Worm (Caenorhabditis elegans): ENCODE data around the gene C02F4.5.

The C02F4.5 gene

DNA sequence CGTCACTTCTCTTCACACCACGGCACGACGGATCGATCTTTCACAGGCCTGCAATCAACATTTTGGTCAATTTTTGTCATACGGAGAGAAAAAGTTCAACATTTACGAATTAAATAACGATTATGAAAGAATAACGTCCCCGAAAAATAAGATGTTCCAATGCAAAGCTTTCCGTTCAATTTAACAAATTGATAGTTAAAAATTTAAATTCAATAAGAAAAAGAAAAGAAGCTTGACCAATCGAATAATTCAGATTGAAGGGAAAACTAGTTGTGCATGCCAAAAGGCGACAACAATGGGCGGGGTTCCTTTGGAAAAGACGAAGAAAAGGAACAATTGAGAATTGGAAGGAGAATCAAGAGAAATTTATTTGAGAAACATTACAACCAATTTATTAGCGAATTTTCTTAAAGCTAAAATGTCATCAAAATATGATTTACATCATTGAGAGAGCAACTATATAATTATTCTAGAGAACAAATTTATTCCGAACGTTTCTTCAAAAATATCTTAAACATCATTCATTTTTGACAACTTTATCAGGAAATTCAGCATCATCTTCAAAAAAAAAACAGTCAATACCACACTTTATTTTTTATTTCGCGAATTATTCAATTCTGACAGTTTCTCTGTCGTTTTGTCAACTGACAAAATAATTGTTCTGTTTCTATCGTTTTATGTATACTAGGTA lies 22.2 kb downstream of the C02F4.5 start, which contains the start of gene tax-6:
Gene tax-6 (minus strand): TSS at position 51 of the 691 bp plus-strand sequence.
- TF ChIP-seq nhr-10 (tag; optimal IDR thresholded peaks at IDR 0.05) (no peak), ztf-1 (GFP tag; conservative IDR thresholded peaks at IDR 0.05) (no peak), ceh-16 (tag; optimal IDR thresholded peaks at IDR 0.05) (no peak), lin-11 (tag; optimal IDR thresholded peaks at IDR 0.05) (no peak), ztf-4 (tag; optimal IDR thresholded peaks at IDR 0.05) (no peak), dmd-4 (tag; optimal IDR thresholded peaks at IDR 0.05) (no peak), Y55F3AM.14 (GFP tag; optimal IDR thresholded peaks at IDR 0.05) (no peak), gmeb-1 (tag; optimal IDR thresholded peaks at IDR 0.05) (no peak), sma-3 (GFP tag; optimal IDR thresholded peaks at IDR 0.05) (no peak), mdl-1 (tag; optimal IDR thresholded peaks at IDR 0.05) (no peak), zag-1 (tag; optimal IDR thresholded peaks at IDR 0.05) (no peak), nhr-23 (tag; optimal IDR thresholded peaks at IDR 0.05) (no peak)

DNA sequence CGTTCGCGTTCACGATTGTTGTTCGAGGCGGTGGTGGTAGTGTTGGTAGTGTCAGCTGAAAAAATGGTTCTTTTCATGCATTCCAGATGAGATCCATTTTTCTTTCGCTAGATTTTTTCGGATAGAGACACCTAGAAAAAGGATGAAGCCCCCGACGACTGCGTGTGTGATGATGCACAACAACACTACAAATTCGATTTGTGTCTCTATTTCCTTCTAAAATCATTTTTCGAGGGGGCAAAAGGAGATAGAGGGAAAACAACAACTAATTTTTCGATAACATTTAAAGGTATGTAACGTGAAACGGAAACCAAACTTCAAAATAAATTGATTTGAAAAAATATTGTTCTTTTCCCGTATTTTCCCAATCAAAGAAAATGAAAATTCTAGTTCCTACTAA lies 23.5 kb downstream of the C02F4.5 start:
- no peak for TF ChIP-seq nhr-12 (tag; optimal IDR thresholded peaks at IDR 0.05)
- no peak for TF ChIP-seq ZK546.5 (tag; optimal IDR thresholded peaks at IDR 0.05)
- no peak for TF ChIP-seq ztf-1 (GFP tag; conservative IDR thresholded peaks at IDR 0.05)
- TF ChIP-seq nhr-77 (tag; optimal IDR thresholded peaks at IDR 0.05): no peak
- no peak for TF ChIP-seq nhr-129 (tag; optimal IDR thresholded peaks at IDR 0.05)
- TF ChIP-seq nhr-21 (tag; optimal IDR thresholded peaks at IDR 0.05): no peak
- no peak for TF ChIP-seq ztf-4 (tag; optimal IDR thresholded peaks at IDR 0.05)
- no peak for TF ChIP-seq mab-5 (tag; optimal IDR thresholded peaks at IDR 0.05)
- no peak for TF ChIP-seq ama-1 (optimal IDR thresholded peaks at IDR 0.05)
- TF ChIP-seq lin-11 (tag; optimal IDR thresholded peaks at IDR 0.05): no peak

DNA sequence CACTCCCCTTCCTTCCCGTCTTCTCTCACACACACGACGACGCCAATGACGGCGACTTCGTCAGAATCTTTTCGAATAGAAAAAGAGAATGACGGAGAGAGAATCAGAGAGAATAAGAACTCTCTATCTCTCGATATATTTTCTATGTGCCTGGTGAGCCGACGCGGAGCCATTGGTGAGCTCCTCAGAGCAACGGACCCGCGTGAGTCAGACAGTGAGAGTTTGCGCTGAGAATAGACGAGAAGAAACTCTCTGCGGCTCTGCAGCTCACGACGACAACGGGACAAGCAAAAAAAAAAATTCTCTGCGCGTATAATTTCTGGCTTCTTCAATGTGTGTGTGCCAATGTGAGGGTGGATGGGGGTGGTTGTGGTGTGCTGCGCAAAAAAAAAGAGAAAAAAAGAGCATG lies 24.0 kb downstream of the C02F4.5 start:
- TF ChIP-seq lin-11 (tag; optimal IDR thresholded peaks at IDR 0.05) (peak; percentile 58), nhr-23 (tag; optimal IDR thresholded peaks at IDR 0.05) (no peak), lin-13 (GFP tag; optimal IDR thresholded peaks at IDR 0.05) (peak; percentile 38), F13H6.1 (tag; optimal IDR thresholded peaks at IDR 0.05) (peak; percentile 76), unc-55 (GFP tag; optimal IDR thresholded peaks at IDR 0.05) (peak; percentile 94), ztf-4 (tag; optimal IDR thresholded peaks at IDR 0.05) (peak; percentile 54), C34F6.9 (tag; optimal IDR thresholded peaks at IDR 0.05) (peak; percentile 82), sem-4 (tag; optimal IDR thresholded peaks at IDR 0.05) (peak; percentile 31), nhr-237 (tag; optimal IDR thresholded peaks at IDR 0.05) (no peak), sma-3 (GFP tag; optimal IDR thresholded peaks at IDR 0.05) (no peak), alr-1 (tag; optimal IDR thresholded peaks at IDR 0.05) (no peak), nhr-11 (tag; optimal IDR thresholded peaks at IDR 0.05) (no peak), fos-1 (tag; optimal IDR thresholded peaks at IDR 0.05) (peak; percentile 49), ama-1 (optimal IDR thresholded peaks at IDR 0.05) (no peak), crh-2 (tag; optimal IDR thresholded peaks at IDR 0.05) (peak; percentile 38), zag-1 (tag; optimal IDR thresholded peaks at IDR 0.05) (peak; percentile 81), nhr-21 (tag; optimal IDR thresholded peaks at IDR 0.05) (peak; percentile 19), egl-27 (tag; optimal IDR thresholded peaks at IDR 0.05) (peak; percentile 8), unc-39 (tag; optimal IDR thresholded peaks at IDR 0.05) (peak; percentile 48), mdl-1 (tag; optimal IDR thresholded peaks at IDR 0.05) (peak in 1 of 2 experiments; percentile 38), nhr-25 (tag; optimal IDR thresholded peaks at IDR 0.05) (no peak), Y55F3AM.14 (GFP tag; optimal IDR thresholded peaks at IDR 0.05) (peak; percentile 19), unc-62 (GFP tag; optimal IDR thresholded peaks at IDR 0.05) (no peak), lsy-2 (tag; optimal IDR thresholded peaks at IDR 0.05) (peak in 1 of 2 experiments; percentile 64), peb-1 (tag; optimal IDR thresholded peaks at IDR 0.05) (no peak), dmd-4 (tag; optimal IDR thresholded peaks at IDR 0.05) (no peak), R02D3.7 (tag; optimal IDR thresholded peaks at IDR 0.05) (no peak), ZK546.5 (tag; optimal IDR thresholded peaks at IDR 0.05) (no peak), skn-1 (tag; optimal IDR thresholded peaks at IDR 0.05) (no peak), mab-5 (tag; optimal IDR thresholded peaks at IDR 0.05) (no peak), nhr-6 (tag; optimal IDR thresholded peaks at IDR 0.05) (no peak), sma-9 (GFP tag; optimal IDR thresholded peaks at IDR 0.05) (peak; percentile 51), sma-9 (tag; optimal IDR thresholded peaks at IDR 0.05) (no peak), elt-3 (tag; optimal IDR thresholded peaks at IDR 0.05) (no peak), nhr-129 (tag; optimal IDR thresholded peaks at IDR 0.05) (peak; percentile 55)

Measured in whole organism, L2 larva.